Worm (Caenorhabditis elegans): ENCODE data around the gene grl-6.

ce11 chrX:6499736-6500135 is 49.0 kb upstream of the grl-6 start, which contains the start of gene actl-1:
- TF ChIP-seq T22C8.4 (GFP tag; IDR thresholded peaks at IDR 0.05): no peak
- no peak for TF ChIP-seq klf-2 (GFP tag; conservative IDR thresholded peaks at IDR 0.05)
- no peak for TF ChIP-seq cog-1 (tag; optimal IDR thresholded peaks at IDR 0.05)
- no peak for TF ChIP-seq med-1 (GFP tag; optimal IDR thresholded peaks at IDR 0.05; ENCODE audit: insufficient read depth)
- no peak for TF ChIP-seq flt-1 (GFP tag; IDR thresholded peaks at IDR 0.05)

All from whole organism, midembryonic.